Fruit fly (Drosophila melanogaster) whole organism, embryonic: ENCODE results near the gene CG3505.

Experiments used
- Antp ChIP-seq: fragments of 200-800 bp; sonication (Bioruptor generic); optimal IDR thresholded peaks from 3 replicates; lab custom pipeline; 2016; ENCODE audit warnings: missing biosample characterization, missing genetic modification characterization
- Atf3 ChIP-seq: fragments of 200-800 bp; sonication (Bioruptor generic); optimal IDR thresholded peaks from 3 replicates; lab custom pipeline; 2016; ENCODE audit warnings: missing biosample characterization, missing genetic modification characterization
- CG10959 ChIP-seq: fragments of 200-800 bp; sonication (Bioruptor generic); IDR thresholded peaks from 2 replicates; pipeline ENCODE4 v1.3.6; 2022; ENCODE audit warnings: missing biosample characterization, missing genetic modification characterization
- CG12744 ChIP-seq: fragments of 200-800 bp; sonication (Bioruptor generic); optimal IDR thresholded peaks from 2 replicates; lab custom pipeline; 2016; ENCODE audit warnings: missing biosample characterization, missing genetic modification characterization
- CG14710 ChIP-seq: fragments of 200-800 bp; sonication (Bioruptor generic); optimal IDR thresholded peaks from 3 replicates; lab custom pipeline; 2019; ENCODE audit warnings: missing biosample characterization, mild to moderate bottlenecking, missing genetic modification characterization, moderate library complexity
- CG15696 ChIP-seq: fragments of 200-800 bp; sonication (Bioruptor generic); optimal IDR thresholded peaks from 2 replicates; lab custom pipeline; 2019; ENCODE audit warnings: missing biosample characterization, mild to moderate bottlenecking, missing genetic modification characterization, moderate library complexity
- CG30403 ChIP-seq: fragments of 200-800 bp; sonication (Bioruptor generic); optimal IDR thresholded peaks from 3 replicates; lab custom pipeline; 2016; ENCODE audit warnings: missing biosample characterization, missing genetic modification characterization
- CG31441 ChIP-seq: fragments of 200-800 bp; sonication (Bioruptor generic); IDR thresholded peaks from 2 replicates; pipeline ENCODE4 v1.3.6; 2022; ENCODE audit warnings: missing biosample characterization, missing genetic modification characterization
- CG4424 ChIP-seq: fragments of 200-800 bp; sonication (Bioruptor generic); optimal IDR thresholded peaks from 3 replicates; lab custom pipeline; 2016; ENCODE audit warnings: missing biosample characterization, missing genetic modification characterization
- CG4854 ChIP-seq: fragments of 200-800 bp; sonication (Bioruptor generic); optimal IDR thresholded peaks from 2 replicates; lab custom pipeline; 2016; ENCODE audit warnings: missing biosample characterization, missing genetic modification characterization, inconsistent platforms
- CG6272 ChIP-seq: fragments of 200-800 bp; sonication (Bioruptor generic); IDR thresholded peaks from 2 replicates; pipeline ENCODE4 v1.3.6; 2022; ENCODE audit warnings: missing biosample characterization, missing genetic modification characterization
- CG6813 ChIP-seq: fragments of 200-800 bp; sonication (Bioruptor generic); optimal IDR thresholded peaks from 2 replicates; lab custom pipeline; 2017; ENCODE audit warnings: missing biosample characterization, missing genetic modification characterization, mild to moderate bottlenecking, moderate library complexity, missing genetic modification reagents
- CG7357 ChIP-seq: fragments of 200-800 bp; sonication (Bioruptor generic); IDR thresholded peaks from 3 replicates; pipeline ENCODE4 v1.3.6; 2022; ENCODE audit warnings: missing biosample characterization, missing genetic modification characterization
- CTCF ChIP-seq: fragments of 200-800 bp; sonication (Bioruptor generic); optimal IDR thresholded peaks from 2 replicates; lab custom pipeline; 2017; ENCODE audit warnings: missing biosample characterization, mild to moderate bottlenecking, missing genetic modification characterization, moderate library complexity
- E2f1 ChIP-seq: fragments of 200-800 bp; sonication (Bioruptor generic); IDR thresholded peaks from 2 replicates; pipeline ENCODE4 v1.3.6; 2022; ENCODE audit warnings: missing biosample characterization, missing genetic modification characterization
- ERR ChIP-seq: fragments of 200-800 bp; sonication (Bioruptor generic); optimal IDR thresholded peaks from 2 replicates; lab custom pipeline; 2016; ENCODE audit warnings: missing biosample characterization, missing genetic modification characterization
- Ets97D ChIP-seq: fragments of 200-800 bp; sonication (Bioruptor generic); optimal IDR thresholded peaks from 3 replicates; lab custom pipeline; 2016; ENCODE audit warnings: missing biosample characterization, missing genetic modification characterization
- H2.0 ChIP-seq: fragments of 200-800 bp; sonication (Bioruptor generic); IDR thresholded peaks from 2 replicates; pipeline ENCODE4 v1.3.6; 2022; ENCODE audit warnings: missing biosample characterization, missing genetic modification characterization
- HLH4C ChIP-seq: fragments of 200-800 bp; sonication (Bioruptor generic); IDR thresholded peaks from 3 replicates; pipeline ENCODE4 v1.3.6; 2022; ENCODE audit warnings: missing biosample characterization, missing genetic modification characterization; ENCODE audit not compliant: partially characterized antibody
- Hey ChIP-seq: fragments of 200-800 bp; sonication (Bioruptor generic); optimal IDR thresholded peaks from 3 replicates; lab custom pipeline; 2018; ENCODE audit warnings: missing biosample characterization, mild to moderate bottlenecking, missing genetic modification characterization
- Hr78 ChIP-seq, 2 experiments: fragments of 200-800 bp in 1 of 2; fragments of >200 bp in 1 of 2; sonication (Bioruptor generic) in 1 of 2; optimal IDR thresholded peaks; 2 replicates each; lab custom pipeline; 2017 to 2019; ENCODE audit warnings: missing biosample characterization in 2 of 2, missing genetic modification characterization in 2 of 2, mild to moderate bottlenecking in 1 of 2, moderate library complexity in 1 of 2
- Lpt ChIP-seq: fragments of >200 bp; optimal IDR thresholded peaks from 2 replicates; lab custom pipeline; 2018; ENCODE audit warnings: missing biosample characterization, missing genetic modification characterization
- Mes4 ChIP-seq: fragments of 200-800 bp; sonication (Bioruptor generic); optimal IDR thresholded peaks from 2 replicates; lab custom pipeline; 2016; ENCODE audit warnings: missing biosample characterization, missing genetic modification characterization
- Mrtf ChIP-seq: fragments of 200-800 bp; sonication (Bioruptor generic); IDR thresholded peaks from 3 replicates; pipeline ENCODE4 v1.3.6; 2022; ENCODE audit warnings: missing biosample characterization, missing genetic modification characterization
- NC2α ChIP-seq: fragments of 200-800 bp; sonication (Bioruptor generic); optimal IDR thresholded peaks from 2 replicates; lab custom pipeline; 2016; ENCODE audit warnings: missing biosample characterization, missing genetic modification characterization
- Nf-YB ChIP-seq: fragments of 200-800 bp; sonication (Bioruptor generic); optimal IDR thresholded peaks from 3 replicates; lab custom pipeline; 2019; ENCODE audit warnings: missing biosample characterization, mild to moderate bottlenecking, missing genetic modification characterization, moderate library complexity
- Oli ChIP-seq: fragments of 200-800 bp; sonication (Bioruptor generic); optimal IDR thresholded peaks from 2 replicates; lab custom pipeline; 2018; ENCODE audit warnings: missing biosample characterization, mild to moderate bottlenecking, missing genetic modification characterization, moderate library complexity
- PHDP ChIP-seq: fragments of 200-800 bp; sonication (Bioruptor generic); optimal IDR thresholded peaks from 3 replicates; lab custom pipeline; 2018; ENCODE audit warnings: missing biosample characterization, mild to moderate bottlenecking, missing genetic modification characterization, moderate library complexity
- Stat92E ChIP-seq, 3 experiments: fragments of >200 bp in 2 of 3; fragments of 200-800 bp in 1 of 3; sonication (Bioruptor generic) in 1 of 3; optimal IDR thresholded peaks; 2 replicates each; lab custom pipeline; 2017 to 2019; ENCODE audit warnings: missing biosample characterization in 3 of 3, missing genetic modification characterization in 3 of 3, mild to moderate bottlenecking in 1 of 3, moderate library complexity in 1 of 3
- ara ChIP-seq: fragments of 200-800 bp; sonication (Bioruptor generic); IDR thresholded peaks from 2 replicates; pipeline ENCODE4 v1.3.6; 2022; ENCODE audit warnings: missing biosample characterization, missing genetic modification characterization
- ato ChIP-seq: fragments of 200-800 bp; sonication (Bioruptor generic); IDR thresholded peaks from 2 replicates; pipeline ENCODE4 v1.3.6; 2022; ENCODE audit warnings: missing biosample characterization, missing genetic modification characterization; ENCODE audit not compliant: partially characterized antibody
- bigmax ChIP-seq: fragments of 200-800 bp; sonication (Bioruptor generic); optimal IDR thresholded peaks from 2 replicates; lab custom pipeline; 2018; ENCODE audit warnings: missing biosample characterization, mild to moderate bottlenecking, missing genetic modification characterization
- bsh ChIP-seq, 2 experiments: fragments of 200-800 bp; sonication (Bioruptor generic); optimal IDR thresholded peaks; 2 replicates each; lab custom pipeline; 2017 to 2018; ENCODE audit warnings: mild to moderate bottlenecking in 2 of 2, missing biosample characterization in 2 of 2, missing genetic modification characterization in 2 of 2, moderate library complexity in 1 of 2
- croc ChIP-seq: fragments of 200-800 bp; sonication (Bioruptor generic); conservative IDR thresholded peaks from 3 replicates; pipeline ENCODE4 v1.3.6; 2022; ENCODE audit warnings: missing biosample characterization, missing genetic modification characterization
- cwo ChIP-seq: fragments of 200-800 bp; sonication (Bioruptor generic); optimal IDR thresholded peaks from 3 replicates; lab custom pipeline; 2017; ENCODE audit warnings: missing biosample characterization, missing genetic modification characterization, mild to moderate bottlenecking, moderate library complexity, missing genetic modification reagents
- emc ChIP-seq: fragments of 200-800 bp; sonication (Bioruptor generic); optimal IDR thresholded peaks from 2 replicates; lab custom pipeline; 2016; ENCODE audit warnings: missing biosample characterization, missing genetic modification characterization
- en ChIP-seq: fragments of 200-800 bp; sonication (Bioruptor generic); optimal IDR thresholded peaks from 2 replicates; lab custom pipeline; 2016; ENCODE audit warnings: missing biosample characterization, missing genetic modification characterization
- fu2 ChIP-seq: fragments of 200-800 bp; sonication (Bioruptor generic); optimal IDR thresholded peaks from 2 replicates; lab custom pipeline; 2016; ENCODE audit warnings: missing biosample characterization, missing genetic modification characterization
- gce ChIP-seq: fragments of 200-800 bp; sonication (Bioruptor generic); IDR thresholded peaks from 3 replicates; pipeline ENCODE4 v1.3.6; 2022; ENCODE audit warnings: missing biosample characterization, missing genetic modification characterization
- her ChIP-seq: fragments of 200-800 bp; sonication (Bioruptor generic); optimal IDR thresholded peaks from 2 replicates; lab custom pipeline; 2016; ENCODE audit warnings: missing biosample characterization, missing genetic modification characterization
- maf-S ChIP-seq: fragments of 200-800 bp; sonication (Bioruptor generic); optimal IDR thresholded peaks from 2 replicates; lab custom pipeline; 2016; ENCODE audit warnings: missing biosample characterization, missing genetic modification characterization
- nerfin-2 ChIP-seq: fragments of 200-800 bp; sonication (Bioruptor generic); IDR thresholded peaks from 2 replicates; pipeline ENCODE4 v1.3.6; 2022; ENCODE audit warnings: missing biosample characterization, missing genetic modification characterization; ENCODE audit not compliant: partially characterized antibody
- onecut ChIP-seq: fragments of 200-800 bp; sonication (Bioruptor generic); IDR thresholded peaks from 2 replicates; pipeline ENCODE4 v1.3.6; 2022; ENCODE audit warnings: missing biosample characterization, missing genetic modification characterization
- sc ChIP-seq, 3 experiments: fragments of >200 bp in 2 of 3; fragments of 200-800 bp in 1 of 3; sonication (Bioruptor generic) in 1 of 3; optimal IDR thresholded peaks; 2 replicates in 2 of 3; 3 replicates in 1 of 3; lab custom pipeline; 2017; ENCODE audit warnings: mild to moderate bottlenecking in 1 of 3, missing biosample characterization in 1 of 3, missing genetic modification characterization in 1 of 3, missing genetic modification reagents in 1 of 3
- sd ChIP-seq: fragments of 200-800 bp; sonication (Bioruptor generic); optimal IDR thresholded peaks from 3 replicates; lab custom pipeline; 2018; ENCODE audit warnings: missing biosample characterization, mild to moderate bottlenecking, missing genetic modification characterization, moderate library complexity
- sens ChIP-seq: fragments of 200-800 bp; sonication (Bioruptor generic); peaks from one replicate; lab custom pipeline; 2016; ENCODE audit warnings: missing biosample characterization, missing genetic modification characterization
- slp2 ChIP-seq: fragments of 200-800 bp; sonication (Bioruptor generic); optimal IDR thresholded peaks from 2 replicates; lab custom pipeline; 2016; ENCODE audit warnings: missing biosample characterization, missing genetic modification characterization
- tup ChIP-seq: fragments of 200-800 bp; sonication (Bioruptor generic); optimal IDR thresholded peaks from 2 replicates; lab custom pipeline; 2016; ENCODE audit warnings: missing biosample characterization, mild to moderate bottlenecking, missing genetic modification characterization, moderate library complexity
- unc-4 ChIP-seq: fragments of 200-800 bp; sonication (Bioruptor generic); IDR thresholded peaks from 2 replicates; pipeline ENCODE4 v1.3.6; 2022; ENCODE audit warnings: missing biosample characterization, missing genetic modification characterization; ENCODE audit not compliant: partially characterized antibody

CG3505 gene

DNA sequence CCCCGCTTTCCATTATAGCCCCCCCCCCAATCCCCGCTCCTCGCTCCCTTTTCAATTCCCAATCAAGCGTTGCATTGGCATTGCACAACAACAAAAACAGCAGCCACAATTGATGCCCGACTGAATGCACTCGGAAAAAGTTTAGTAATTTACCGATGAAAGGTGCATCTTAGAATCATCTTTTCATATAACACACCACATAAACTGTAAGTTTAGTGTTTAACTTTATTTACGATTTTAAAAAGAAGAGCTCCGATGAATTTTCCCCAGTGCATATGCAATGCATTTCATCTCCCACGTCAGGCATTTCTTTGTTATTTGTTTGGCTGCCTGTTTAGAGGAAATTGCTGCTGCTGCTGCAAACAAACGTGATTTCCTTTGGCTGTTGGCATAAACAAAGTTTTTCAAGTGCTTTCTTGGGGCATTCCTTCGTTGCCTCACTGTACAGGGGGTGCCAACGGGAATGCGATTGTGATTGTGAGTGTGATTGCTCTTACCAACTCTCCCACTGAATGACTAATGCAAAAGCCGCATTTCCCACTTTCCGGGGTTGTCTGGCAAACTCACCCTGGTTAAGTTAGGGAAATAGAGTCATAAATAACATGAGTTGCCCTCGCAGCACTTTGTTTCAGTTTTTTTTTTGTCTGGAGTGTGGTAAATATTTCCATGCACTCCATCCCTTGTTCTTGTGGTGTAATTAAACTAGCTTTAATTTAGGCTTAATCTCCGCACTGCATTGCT is 35.2 kb downstream of the CG3505 start (continued):
- TF ChIP-seq Hr78 (GFP tag; optimal IDR thresholded peaks at IDR 0.05; lab: Kevin White, UChicago), result peak in 1 of 2 experiments; percentile 45
- no peak for TF ChIP-seq nerfin-2 (GFP tag; lab: Robert Waterston, UW)
- peak; percentile 6 for TF ChIP-seq CTCF (GFP tag; lab: Kevin White, UChicago)
- TF ChIP-seq Mes4 (GFP tag; lab: Kevin White, UChicago), result peak; percentile 10
- TF ChIP-seq PHDP (tag; lab: Kevin White, UChicago), result peak; percentile 54
- peak; percentile 45; the same call in 1 of the 2 replicates for TF ChIP-seq E2f1 (GFP tag; lab: Robert Waterston, UW)
- peak; percentile 31 for TF ChIP-seq Nf-YB (GFP tag; lab: Kevin White, UChicago)
- peak; percentile 49 for TF ChIP-seq NC2α (GFP tag; lab: Kevin White, UChicago)
- TF ChIP-seq ato (GFP tag; lab: Robert Waterston, UW), result no peak
- TF ChIP-seq sens, result peak; percentile 95
- peak; percentile 51 for TF ChIP-seq sd (tag; lab: Kevin White, UChicago)
- peak; percentile 78 for TF ChIP-seq onecut (GFP tag; lab: Robert Waterston, UW)
- no peak for TF ChIP-seq ERR
- no peak for TF ChIP-seq CG12744 (GFP tag; lab: Kevin White, UChicago)
- TF ChIP-seq Hey (tag; lab: Kevin White, UChicago), result no peak
- no peak for TF ChIP-seq sc (optimal IDR thresholded peaks at IDR 0.05; lab: Kevin White, UChicago)
- peak; percentile 63 for TF ChIP-seq sc (GFP tag; optimal IDR thresholded peaks at IDR 0.05; lab: Kevin White, UChicago)
- TF ChIP-seq gce, result peak; percentile 64; the same call in 2 of the 3 replicates
- peak; percentile 69 for TF ChIP-seq Antp (GFP tag; lab: Kevin White, UChicago)
- peak; percentile 83 for TF ChIP-seq CG4424 (GFP tag; lab: Kevin White, UChicago)
- peak; percentile 88 for TF ChIP-seq CG10959 (GFP tag; lab: Robert Waterston, UW)
- TF ChIP-seq CG15696 (tag; lab: Kevin White, UChicago), result peak; percentile 62
- TF ChIP-seq bigmax (GFP tag; lab: Kevin White, UChicago), result no peak
- TF ChIP-seq CG4854 (GFP tag; lab: Kevin White, UChicago), result peak; percentile 36
- TF ChIP-seq Mrtf, result 0 out of 3 replicates have a peak, but pooled peaks have one; percentile 20
- TF ChIP-seq emc, result no peak
- TF ChIP-seq bsh (GFP tag; optimal IDR thresholded peaks at IDR 0.05; lab: Kevin White, UChicago), result peak; percentile 53 to 91
- peak; percentile 58; the same call in 1 of the 3 replicates for TF ChIP-seq CG7357 (GFP tag; lab: Robert Waterston, UW)
- peak; percentile 39; the same call in 1 of the 2 replicates for TF ChIP-seq CG6272 (GFP tag; lab: Robert Waterston, UW)
- peak; percentile 86 for TF ChIP-seq CG14710 (tag; lab: Kevin White, UChicago)
- no peak for TF ChIP-seq Lpt (GFP tag; lab: Kevin White, UChicago)
- TF ChIP-seq Atf3 (GFP tag; lab: Kevin White, UChicago), result peak; percentile 41
- TF ChIP-seq HLH4C, result no peak
- peak; percentile 68 for TF ChIP-seq Oli (tag; lab: Kevin White, UChicago)
- peak; percentile 3 for TF ChIP-seq her
- TF ChIP-seq unc-4 (GFP tag; lab: Robert Waterston, UW), result no peak
- no peak for TF ChIP-seq en (GFP tag; lab: Kevin White, UChicago)
- no peak for TF ChIP-seq fu2
- peak in 1 of 3 experiments; percentile 55 for TF ChIP-seq Stat92E (GFP tag; optimal IDR thresholded peaks at IDR 0.05; lab: Kevin White, UChicago)
- TF ChIP-seq maf-S (GFP tag; lab: Kevin White, UChicago), result no peak
- TF ChIP-seq CG30403, result peak; percentile 70
- TF ChIP-seq CG6813 (GFP tag; lab: Kevin White, UChicago), result peak; percentile 41
- TF ChIP-seq CG31441 (GFP tag; lab: Robert Waterston, UW), result peak; percentile 79
- TF ChIP-seq slp2, result peak; percentile 38
- no peak for TF ChIP-seq tup (GFP tag; lab: Kevin White, UChicago)
- no peak for TF ChIP-seq Ets97D
- TF ChIP-seq H2.0 (GFP tag; lab: Robert Waterston, UW), result peak; percentile 45
- peak; percentile 52; the same call in 2 of the 3 replicates for TF ChIP-seq croc
- TF ChIP-seq ara, result peak; percentile 85
- no peak for TF ChIP-seq cwo (GFP tag; lab: Kevin White, UChicago)
